Fruit fly (Drosophila melanogaster): Measurements from ENCODE around the gene Syx5.

dm6 chr2L:16278842-16279241 is 28.3 kb upstream of the Syx5 start:
- TF ChIP-seq CG9948 (tag; optimal IDR thresholded peaks at IDR 0.05) (no peak), Ets98B (GFP tag; IDR thresholded peaks at IDR 0.05) (no peak), CG4496 (GFP tag; IDR thresholded peaks at IDR 0.05) (0 out of 3 replicates have a peak, but pooled peaks have one; percentile 39), D1 (tag; optimal IDR thresholded peaks at IDR 0.05) (no peak), Snoo (tag; optimal IDR thresholded peaks at IDR 0.05) (no peak)

Measured in whole organism, pupa.